Worm (Caenorhabditis elegans) whole organism, young adult: Measurements from ENCODE around the gene Y54G2A.32.

Experiments used
- C17E4.6 ChIP-seq: fragments of 200-800 bp; sonication (Bioruptor generic); IDR thresholded peaks from 2 replicates; pipeline ENCODE4 v1.3.6; 2022; ENCODE audit warnings: missing genetic modification reagents, missing genetic modification characterization, missing compliant biosample characterization
- F33H1.4 ChIP-seq: fragments of 200-800 bp; sonication (Bioruptor generic); IDR thresholded peaks from 2 replicates; pipeline ENCODE4 v1.3.6; 2022; ENCODE audit warnings: missing genetic modification reagents, missing genetic modification characterization, missing compliant biosample characterization
- F39B2.1 ChIP-seq: fragments of 200-800 bp; sonication (Bioruptor generic); IDR thresholded peaks from 2 replicates; pipeline ENCODE4 v1.3.6; 2022; ENCODE audit warnings: missing genetic modification reagents, missing genetic modification characterization, missing compliant biosample characterization
- F55B11.4 ChIP-seq: sonication (generic microtip); optimal IDR thresholded peaks from 2 replicates; lab custom pipeline; 2016; ENCODE audit warnings: missing compliant biosample characterization, missing genetic modification characterization, borderline replicate concordance; ENCODE audit not compliant: insufficient read depth
- F57A8.1 ChIP-seq: fragments of 200-800 bp; sonication (Bioruptor generic); optimal IDR thresholded peaks from 2 replicates; lab custom pipeline; 2018; ENCODE audit warnings: mild to moderate bottlenecking, missing genetic modification characterization, moderate library complexity, missing compliant biosample characterization
- T07F8.4 ChIP-seq: sonication (generic microtip); optimal IDR thresholded peaks from 2 replicates; lab custom pipeline; 2016; ENCODE audit warnings: mild to moderate bottlenecking, missing genetic modification characterization, moderate library complexity, missing compliant biosample characterization
- Y53G8AR.9 ChIP-seq: fragments of 200-800 bp; sonication (Bioruptor generic); conservative IDR thresholded peaks from 2 replicates; pipeline ENCODE4 v1.3.6; 2022; ENCODE audit warnings: missing genetic modification reagents, missing genetic modification characterization, missing compliant biosample characterization
- aptf-3 ChIP-seq: fragments of 200-800 bp; sonication (Bioruptor generic); IDR thresholded peaks from 2 replicates; pipeline ENCODE4 v1.3.6; 2022; ENCODE audit warnings: missing genetic modification characterization, missing compliant biosample characterization
- atf-7 ChIP-seq: sonication (generic microtip); optimal IDR thresholded peaks from 2 replicates; lab custom pipeline; 2017; ENCODE audit warnings: mild to moderate bottlenecking, missing genetic modification characterization, missing compliant biosample characterization
- attf-3 ChIP-seq: fragments of 200-800 bp; sonication (Bioruptor generic); conservative IDR thresholded peaks from 2 replicates; pipeline ENCODE4 v1.3.6; 2022; ENCODE audit warnings: missing genetic modification reagents, missing genetic modification characterization, missing compliant biosample characterization
- ccch-3 ChIP-seq: fragments of 200-800 bp; sonication (Bioruptor generic); optimal IDR thresholded peaks from 2 replicates; lab custom pipeline; 2018; ENCODE audit warnings: mild to moderate bottlenecking, missing genetic modification characterization, missing compliant biosample characterization
- cebp-2 ChIP-seq: fragments of 200-800 bp; sonication (Bioruptor generic); IDR thresholded peaks from 2 replicates; pipeline ENCODE4 v1.3.6; 2022; ENCODE audit warnings: missing genetic modification characterization, missing compliant biosample characterization
- ceh-79 ChIP-seq: sonication (generic microtip); optimal IDR thresholded peaks from 2 replicates; lab custom pipeline; 2017; ENCODE audit warnings: mild to moderate bottlenecking, missing genetic modification characterization, missing compliant biosample characterization
- chd-7 ChIP-seq: sonication (generic microtip); optimal IDR thresholded peaks from 2 replicates; lab custom pipeline; 2016; ENCODE audit warnings: mild to moderate bottlenecking, missing genetic modification characterization, moderate library complexity, missing compliant biosample characterization
- dpff-1 ChIP-seq: sonication (generic microtip); optimal IDR thresholded peaks from 2 replicates; lab custom pipeline; 2017; ENCODE audit warnings: mild to moderate bottlenecking, missing genetic modification characterization, missing compliant biosample characterization
- dpl-1 ChIP-seq: fragments of 150-350 bp; optimal IDR thresholded peaks from 2 replicates; lab custom pipeline; 2014; ENCODE audit warnings: missing biosample characterization, missing genetic modification reagents, missing genetic modification characterization
- egl-18 ChIP-seq: fragments of 200-800 bp; sonication (Bioruptor generic); IDR thresholded peaks from 2 replicates; pipeline ENCODE4 v1.3.6; 2022; ENCODE audit warnings: missing genetic modification reagents, missing genetic modification characterization, missing compliant biosample characterization
- fkh-3 ChIP-seq: sonication (generic microtip); optimal IDR thresholded peaks from 2 replicates; lab custom pipeline; 2016; ENCODE audit warnings: mild to moderate bottlenecking, missing genetic modification characterization, missing compliant biosample characterization
- gei-17 ChIP-seq: fragments of 200-800 bp; sonication (Bioruptor generic); optimal IDR thresholded peaks from 2 replicates; lab custom pipeline; 2018; ENCODE audit warnings: mild to moderate bottlenecking, missing genetic modification characterization, missing compliant biosample characterization
- hlh-12 ChIP-seq: sonication (generic microtip); optimal IDR thresholded peaks from 2 replicates; lab custom pipeline; 2016; ENCODE audit warnings: missing genetic modification characterization, missing compliant biosample characterization
- hrde-1 ChIP-seq: sonication (generic microtip); optimal IDR thresholded peaks from 2 replicates; lab custom pipeline; 2016; ENCODE audit warnings: missing genetic modification characterization, mild to moderate bottlenecking, missing compliant biosample characterization, moderate library complexity, missing genotype, missing genetic modification reagents, borderline replicate concordance
- hsf-1 ChIP-seq: fragments of 200-800 bp; sonication (Bioruptor generic); IDR thresholded peaks from 2 replicates; pipeline ENCODE4 v1.3.6; 2022; ENCODE audit warnings: missing genetic modification reagents, missing genetic modification characterization, missing compliant biosample characterization
- let-607 ChIP-seq, 2 experiments: fragments of 200-800 bp in 1 of 2; sonication (Bioruptor generic) in 1 of 2; sonication (generic microtip) in 1 of 2; optimal IDR thresholded peaks; 2 replicates each; lab custom pipeline; 2016 to 2018; ENCODE audit warnings: mild to moderate bottlenecking in 2 of 2, missing compliant biosample characterization in 2 of 2, missing genetic modification characterization in 2 of 2, moderate library complexity in 2 of 2, missing genotype in 1 of 2
- lin-35 ChIP-seq, 3 experiments: fragments of 150-350 bp in 2 of 3; sonication (generic microtip) in 1 of 3; optimal IDR thresholded peaks; 2 replicates each; lab custom pipeline; 2014 to 2018; ENCODE audit warnings: missing biosample characterization in 3 of 3, missing genetic modification characterization in 3 of 3, missing genetic modification reagents in 3 of 3
- lin-40 ChIP-seq: sonication (generic microtip); optimal IDR thresholded peaks from 2 replicates; lab custom pipeline; 2016; ENCODE audit warnings: missing genetic modification characterization, mild to moderate bottlenecking, missing compliant biosample characterization, missing genotype, missing genetic modification reagents
- lin-54 ChIP-seq: fragments of 200-800 bp; sonication (Bioruptor generic); optimal IDR thresholded peaks from 2 replicates; lab custom pipeline; 2018; ENCODE audit warnings: mild to moderate bottlenecking, missing genetic modification characterization, missing compliant biosample characterization
- lsy-27 ChIP-seq: sonication (generic microtip); optimal IDR thresholded peaks from 2 replicates; lab custom pipeline; 2017; ENCODE audit warnings: missing genetic modification characterization, mild to moderate bottlenecking, missing compliant biosample characterization, antibody characterized with exemption, missing genotype, borderline replicate concordance; ENCODE audit not compliant: insufficient read depth
- madf-6 ChIP-seq: fragments of 200-800 bp; sonication (Bioruptor generic); IDR thresholded peaks from 2 replicates; pipeline ENCODE4 v1.3.6; 2022; ENCODE audit warnings: missing genetic modification reagents, missing genetic modification characterization, missing compliant biosample characterization
- mcd-1 ChIP-seq: fragments of 200-800 bp; sonication (Bioruptor generic); IDR thresholded peaks from 2 replicates; pipeline ENCODE4 v1.3.6; 2022; ENCODE audit warnings: missing genetic modification reagents, missing genetic modification characterization, missing compliant biosample characterization
- mel-28 ChIP-seq: sonication (generic microtip); optimal IDR thresholded peaks from 2 replicates; lab custom pipeline; 2016; ENCODE audit warnings: borderline replicate concordance, mild to moderate bottlenecking, missing genetic modification characterization, missing compliant biosample characterization
- mes-4 ChIP-seq: sonication (generic microtip); optimal IDR thresholded peaks from 2 replicates; lab custom pipeline; 2016; ENCODE audit warnings: missing genotype, missing genetic modification characterization, missing compliant biosample characterization
- mxl-1 ChIP-seq: sonication (generic microtip); optimal IDR thresholded peaks from 2 replicates; lab custom pipeline; 2016; ENCODE audit warnings: missing genetic modification characterization, missing compliant biosample characterization
- nfya-1 ChIP-seq: sonication (generic microtip); optimal IDR thresholded peaks from 2 replicates; lab custom pipeline; 2017; ENCODE audit warnings: antibody characterized with exemption, missing compliant biosample characterization, missing genetic modification characterization, borderline replicate concordance; ENCODE audit not compliant: insufficient read depth
- nfya-2 ChIP-seq: fragments of 200-800 bp; sonication (Bioruptor generic); IDR thresholded peaks from 2 replicates; pipeline ENCODE4 v1.3.6; 2022; ENCODE audit warnings: missing genetic modification reagents, missing genetic modification characterization, missing compliant biosample characterization
- nfyb-1 ChIP-seq: fragments of 200-800 bp; sonication (Bioruptor generic); IDR thresholded peaks from 2 replicates; pipeline ENCODE4 v1.3.6; 2022; ENCODE audit warnings: missing genetic modification reagents, missing genetic modification characterization, missing compliant biosample characterization
- nhr-80 ChIP-seq: sonication (generic microtip); optimal IDR thresholded peaks from 2 replicates; lab custom pipeline; 2016; ENCODE audit warnings: missing genetic modification characterization, missing compliant biosample characterization
- pha-4 ChIP-seq: fragments of 150-350 bp; sonication (generic microtip); optimal IDR thresholded peaks from 2 replicates; lab custom pipeline; 2014; ENCODE audit warnings: missing biosample characterization, missing genetic modification reagents, missing genetic modification characterization
- repo-1 ChIP-seq: sonication (generic microtip); optimal IDR thresholded peaks from 2 replicates; lab custom pipeline; 2017; ENCODE audit warnings: mild to moderate bottlenecking, missing genetic modification characterization, missing compliant biosample characterization
- sdz-38 ChIP-seq: sonication (generic microtip); optimal IDR thresholded peaks from 2 replicates; lab custom pipeline; 2016; ENCODE audit warnings: missing genotype, missing genetic modification characterization, missing compliant biosample characterization
- snpc-3.4 ChIP-seq: sonication (generic microtip); optimal IDR thresholded peaks from 2 replicates; lab custom pipeline; 2017; ENCODE audit warnings: missing genetic modification characterization, mild to moderate bottlenecking, missing compliant biosample characterization, antibody characterized with exemption, moderate library complexity, missing genotype, missing genetic modification reagents
- sptf-2 ChIP-seq: fragments of 200-800 bp; sonication (Bioruptor generic); optimal IDR thresholded peaks from 2 replicates; lab custom pipeline; 2018; ENCODE audit warnings: mild to moderate bottlenecking, missing genetic modification characterization, missing compliant biosample characterization
- tbp1 ChIP-seq: fragments of 200-800 bp; sonication (Bioruptor generic); optimal IDR thresholded peaks from 2 replicates; lab custom pipeline; 2018; ENCODE audit warnings: mild to moderate bottlenecking, missing genetic modification characterization, missing compliant biosample characterization
- tbx-9 ChIP-seq: sonication (generic microtip); optimal IDR thresholded peaks from 2 replicates; lab custom pipeline; 2016; ENCODE audit warnings: borderline replicate concordance, missing genetic modification characterization, inconsistent platforms, missing compliant biosample characterization
- unc-130 ChIP-seq: sonication (generic microtip); optimal IDR thresholded peaks from 2 replicates; lab custom pipeline; 2016; ENCODE audit warnings: missing genetic modification reagents, missing genetic modification characterization, missing compliant biosample characterization
- unc-62 ChIP-seq: fragments of 150-350 bp; optimal IDR thresholded peaks from 2 replicates; lab custom pipeline; 2014; ENCODE audit warnings: missing biosample characterization, missing genetic modification reagents, missing genetic modification characterization
- zfh-2 ChIP-seq: fragments of 200-800 bp; sonication (Bioruptor generic); conservative IDR thresholded peaks from 2 replicates; pipeline ENCODE4 v1.3.6; 2022; ENCODE audit warnings: missing genetic modification reagents, missing genetic modification characterization, missing compliant biosample characterization
- ztf-22 ChIP-seq: fragments of 200-800 bp; sonication (Bioruptor generic); optimal IDR thresholded peaks from 2 replicates; lab custom pipeline; 2018; ENCODE audit warnings: mild to moderate bottlenecking, missing genetic modification characterization, moderate library complexity, missing compliant biosample characterization
- ztf-28 ChIP-seq: fragments of 200-800 bp; sonication (Bioruptor generic); IDR thresholded peaks from 2 replicates; pipeline ENCODE4 v1.3.6; 2022; ENCODE audit warnings: missing genetic modification reagents, missing genetic modification characterization, missing compliant biosample characterization

Y54G2A.32 gene

DNA sequence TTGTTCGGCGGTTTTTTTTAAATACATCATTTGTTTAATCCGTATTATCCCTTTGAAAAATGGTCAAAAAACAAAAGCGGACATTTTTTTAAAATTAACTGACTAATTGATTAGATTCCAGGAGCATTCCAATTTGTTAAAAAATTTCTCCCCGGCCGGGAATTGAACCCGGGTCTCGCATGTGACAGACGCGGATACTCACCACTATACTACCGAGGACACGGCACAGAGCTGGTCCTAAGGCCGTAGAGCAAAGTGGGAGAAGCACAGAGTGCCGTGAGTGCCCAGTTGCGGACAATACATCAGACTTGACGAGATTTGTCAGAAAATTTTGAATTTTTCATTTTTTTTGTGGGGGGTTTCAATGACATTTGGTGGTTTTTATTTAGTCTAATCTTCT is 2.7 kb upstream of the Y54G2A.32 start (continued):
- no peak for TF ChIP-seq ztf-22 (GFP tag; lab: Kevin White, UChicago)
- no peak; the same call in 1 of the 2 replicates for TF ChIP-seq attf-3
- no peak for TF ChIP-seq unc-62 (GFP tag; lab: Kevin White, UChicago)
- TF ChIP-seq ztf-28 (GFP tag; lab: Robert Waterston, UW), result 0 out of 2 replicates have a peak, but pooled peaks have one; percentile 25
- TF ChIP-seq hsf-1, result peak; percentile 71
- peak; percentile 23 for TF ChIP-seq nhr-80 (tag; lab: Kevin White, UChicago)
- TF ChIP-seq F55B11.4 (tag; lab: Kevin White, UChicago), result no peak
- TF ChIP-seq C17E4.6 (GFP tag; lab: Robert Waterston, UW), result no peak
- no peak for TF ChIP-seq ceh-79 (tag; lab: Kevin White, UChicago)
- peak; percentile 1 for TF ChIP-seq T07F8.4 (tag; lab: Kevin White, UChicago)
- TF ChIP-seq egl-18 (GFP tag; lab: Robert Waterston, UW), result no peak
- no peak for TF ChIP-seq hlh-12 (tag; lab: Kevin White, UChicago)
- TF ChIP-seq atf-7 (tag; lab: Kevin White, UChicago), result no peak
- peak; percentile 29 for TF ChIP-seq lin-54 (GFP tag; lab: Kevin White, UChicago)
- TF ChIP-seq cebp-2, result 0 out of 2 replicates have a peak, but pooled peaks have one; percentile 49
- no peak for TF ChIP-seq unc-130 (GFP tag; lab: Kevin White, UChicago)
- TF ChIP-seq ccch-3 (GFP tag; lab: Kevin White, UChicago), result no peak
- no peak for TF ChIP-seq lin-40
- peak in 1 of 2 experiments; percentile 29 for TF ChIP-seq let-607 (tag; optimal IDR thresholded peaks at IDR 0.05; lab: Kevin White, UChicago)
- peak; percentile 56 for TF ChIP-seq mxl-1 (tag; lab: Kevin White, UChicago)
- no peak for TF ChIP-seq aptf-3 (GFP tag; lab: Robert Waterston, UW)
- TF ChIP-seq fkh-3 (tag; lab: Kevin White, UChicago), result no peak
- peak; percentile 94 for TF ChIP-seq tbp1 (GFP tag; lab: Kevin White, UChicago)
- TF ChIP-seq snpc-3.4 (tag; lab: Kevin White, UChicago), result peak; percentile 80
- TF ChIP-seq chd-7 (tag; lab: Kevin White, UChicago), result peak; percentile 35
- no peak for TF ChIP-seq nfya-2 (GFP tag; lab: Robert Waterston, UW)
- no peak for TF ChIP-seq pha-4 (tag; lab: Kevin White, UChicago)
- no peak for TF ChIP-seq F57A8.1 (GFP tag; lab: Kevin White, UChicago)
- no peak for TF ChIP-seq nfya-1 (tag; lab: Kevin White, UChicago)
- TF ChIP-seq sdz-38, result no peak
- TF ChIP-seq F39B2.1 (GFP tag; lab: Robert Waterston, UW), result no peak
- no peak for TF ChIP-seq zfh-2
- no peak for TF ChIP-seq dpl-1 (GFP tag; lab: Kevin White, UChicago)
- TF ChIP-seq mes-4, result no peak
- no peak for TF ChIP-seq mel-28
- no peak for TF ChIP-seq gei-17
- TF ChIP-seq hrde-1, result peak; percentile 27
- no peak for TF ChIP-seq repo-1 (tag; lab: Kevin White, UChicago)
- TF ChIP-seq mcd-1 (GFP tag; lab: Robert Waterston, UW), result peak; percentile 49; the same call in 1 of the 2 replicates
- TF ChIP-seq Y53G8AR.9 (GFP tag; lab: Robert Waterston, UW), result 0 out of 2 replicates have a peak, but pooled peaks have one; percentile 19
- TF ChIP-seq nfyb-1 (GFP tag; lab: Robert Waterston, UW), result no peak
- no peak for TF ChIP-seq lsy-27 (tag; lab: Kevin White, UChicago)
- TF ChIP-seq madf-6 (GFP tag; lab: Robert Waterston, UW), result peak; percentile 63
- peak; percentile 38; the same call in 1 of the 2 replicates for TF ChIP-seq F33H1.4 (GFP tag; lab: Robert Waterston, UW)
- no peak for TF ChIP-seq dpff-1 (tag; lab: Kevin White, UChicago)
- TF ChIP-seq sptf-2, result no peak
- no peak for TF ChIP-seq tbx-9
- peak in 1 of 3 experiments; percentile 27 for TF ChIP-seq lin-35 (GFP tag; optimal IDR thresholded peaks at IDR 0.05; lab: Kevin White, UChicago)
